Fruit fly (Drosophila melanogaster): ENCODE measurements around the gene Sos.

DNA sequence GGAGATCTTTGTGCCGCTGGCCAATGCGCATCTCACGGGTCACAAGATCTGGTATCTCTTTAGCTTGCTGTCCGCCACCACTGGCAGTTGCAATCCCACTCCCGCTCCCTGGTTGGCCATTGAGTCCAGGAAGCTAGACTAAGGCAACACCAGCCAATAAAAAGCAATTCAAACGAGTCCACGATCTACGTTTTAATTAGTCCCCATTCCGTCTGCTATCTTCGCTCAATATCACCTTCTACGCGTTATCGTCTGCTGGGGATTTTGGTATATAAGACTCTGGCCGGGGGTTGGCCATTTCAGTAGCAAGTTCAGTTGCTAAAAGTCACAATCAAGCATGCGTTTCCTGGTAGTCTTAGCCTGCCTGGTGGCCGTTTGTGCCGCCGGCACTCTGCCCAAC lies 34.0 kb downstream of the Sos start, which contains the start of gene CG7953:
- TF ChIP-seq h (GFP tag; optimal IDR thresholded peaks at IDR 0.05): no peak
- TF ChIP-seq woc (GFP tag; optimal IDR thresholded peaks at IDR 0.05): no peak
- no peak for TF ChIP-seq foxo (GFP tag; optimal IDR thresholded peaks at IDR 0.05)
